Fruit fly (Drosophila melanogaster): ENCODE results near the gene CG45101.

CG45101 gene

DNA sequence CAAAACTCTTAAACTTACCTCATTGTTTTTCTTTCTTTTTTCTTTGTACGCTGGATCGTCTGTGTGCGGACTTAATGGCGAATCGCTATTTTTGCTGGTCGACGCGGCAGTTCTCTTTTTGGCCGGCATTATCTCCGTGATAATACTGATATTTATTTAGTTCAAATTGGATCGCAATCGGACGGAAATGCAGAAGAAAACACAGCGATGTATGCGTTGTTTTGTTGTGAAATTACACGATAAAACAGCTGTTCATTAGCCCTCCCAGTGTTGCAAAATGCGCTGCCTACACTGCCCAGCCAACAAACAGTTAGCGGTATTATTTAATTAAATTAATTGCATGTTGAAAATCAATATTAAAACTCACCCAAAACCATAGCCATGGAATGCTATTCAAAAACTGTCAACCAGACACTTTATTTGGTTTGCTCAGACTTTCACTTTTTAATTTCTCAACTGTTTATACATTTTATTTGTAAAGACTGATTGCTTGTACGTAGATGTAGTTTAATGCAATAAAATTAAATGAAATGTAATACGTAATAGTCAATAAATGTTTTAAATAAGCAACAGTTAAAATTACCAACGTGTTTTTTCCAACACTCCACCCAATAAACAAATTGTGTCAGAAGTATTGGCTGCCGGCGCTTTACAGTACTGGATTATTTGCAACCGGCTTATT is 33.3 kb downstream of the CG45101 start, which contains the start of the genes Irbp18 and APP-BP1 (continued):
- TF ChIP-seq B-H1 (GFP tag; IDR thresholded peaks at IDR 0.05) (peak; percentile 81), CG7556 (GFP tag; optimal IDR thresholded peaks at IDR 0.05) (peak; percentile 96), CG4820 (GFP tag; optimal IDR thresholded peaks at IDR 0.05) (peak; percentile 93), Nf-YB (GFP tag; optimal IDR thresholded peaks at IDR 0.05) (peak; percentile 78), CG3838 (GFP tag; optimal IDR thresholded peaks at IDR 0.05) (peak; percentile 84), Nf-YA (GFP tag; IDR thresholded peaks at IDR 0.05) (peak; percentile 61), HLH4C (GFP tag; IDR thresholded peaks at IDR 0.05; ENCODE audit: partially characterized antibody) (no peak), CG34422 (GFP tag; IDR thresholded peaks at IDR 0.05) (peak; percentile 87), Nf-YC (tag; optimal IDR thresholded peaks at IDR 0.05) (peak; percentile 82), disco-r (GFP tag; optimal IDR thresholded peaks at IDR 0.05) (peak; percentile 93), ash1 (GFP tag; optimal IDR thresholded peaks at IDR 0.05) (peak; percentile 11), CG11560 (tag; IDR thresholded peaks at IDR 0.05) (peak; percentile 59; the same call in 1 of the 3 replicates), CG6272 (GFP tag; IDR thresholded peaks at IDR 0.05) (peak; percentile 92), abd-A (tag; optimal IDR thresholded peaks at IDR 0.05) (no peak), CG4328 (GFP tag; optimal IDR thresholded peaks at IDR 0.05) (peak; percentile 91), gcm2 (GFP tag; optimal IDR thresholded peaks at IDR 0.05) (peak; percentile 86), zen2 (GFP tag; IDR thresholded peaks at IDR 0.05; ENCODE audit: partially characterized antibody) (no peak), Mad (GFP tag; optimal IDR thresholded peaks at IDR 0.05) (peak; percentile 96), CG43689 (GFP tag; IDR thresholded peaks at IDR 0.05) (peak; percentile 44; the same call in 1 of the 2 replicates), sna (GFP tag; IDR thresholded peaks at IDR 0.05; ENCODE audit: partially characterized antibody) (no peak), seq (GFP tag; IDR thresholded peaks at IDR 0.05) (peak; percentile 87), cas (GFP tag; IDR thresholded peaks at IDR 0.05) (peak; percentile 32; the same call in 1 of the 2 replicates), fd64A (GFP tag; optimal IDR thresholded peaks at IDR 0.05) (peak; percentile 81), H15 (GFP tag; IDR thresholded peaks at IDR 0.05) (peak; percentile 85), ap (GFP tag; IDR thresholded peaks at IDR 0.05) (peak; percentile 67), NfI (GFP tag; optimal IDR thresholded peaks at IDR 0.05) (peak; percentile 95), CG30431 (GFP tag; optimal IDR thresholded peaks at IDR 0.05) (peak; percentile 94), crp (GFP tag; optimal IDR thresholded peaks at IDR 0.05) (peak; percentile 92 to 95), slp2 (GFP tag; optimal IDR thresholded peaks at IDR 0.05) (peak; percentile 95), pho (GFP tag; optimal IDR thresholded peaks at IDR 0.05) (peak; percentile 96), Bgb (GFP tag; IDR thresholded peaks at IDR 0.05; ENCODE audit: partially characterized antibody) (0 out of 2 replicates have a peak, but pooled peaks have one; percentile 11), crc (GFP tag; optimal IDR thresholded peaks at IDR 0.05) (peak; percentile 91), CG1529 (GFP tag; optimal IDR thresholded peaks at IDR 0.05) (peak; percentile 86), phol (tag; optimal IDR thresholded peaks at IDR 0.05) (peak; percentile 93), CG9609 (GFP tag; optimal IDR thresholded peaks at IDR 0.05) (peak; percentile 94), CG6654 (GFP tag; optimal IDR thresholded peaks at IDR 0.05) (peak; percentile 76), Optix (GFP tag; IDR thresholded peaks at IDR 0.05) (peak; percentile 85), en (GFP tag; optimal IDR thresholded peaks at IDR 0.05) (peak; percentile 83), CG1233 (GFP tag; optimal IDR thresholded peaks at IDR 0.05) (peak; percentile 94), CG7357 (GFP tag; IDR thresholded peaks at IDR 0.05) (peak; percentile 66; the same call in 2 of the 3 replicates), CG17612 (GFP tag; IDR thresholded peaks at IDR 0.05) (peak; percentile 72), Mrtf (GFP tag; IDR thresholded peaks at IDR 0.05) (peak; percentile 81), jigr1 (GFP tag; IDR thresholded peaks at IDR 0.05) (peak; percentile 54; the same call in 1 of the 3 replicates), danr (GFP tag; IDR thresholded peaks at IDR 0.05) (peak; percentile 81), unc-4 (GFP tag; IDR thresholded peaks at IDR 0.05; ENCODE audit: partially characterized antibody) (peak; percentile 32; the same call in 1 of the 2 replicates), Dip2 (GFP tag; IDR thresholded peaks at IDR 0.05) (no peak), CG18764 (GFP tag; optimal IDR thresholded peaks at IDR 0.05) (peak; percentile 92), CG3847 (GFP tag; IDR thresholded peaks at IDR 0.05) (peak; percentile 89), bsh (GFP tag; optimal IDR thresholded peaks at IDR 0.05) (peak; percentile 84 to 92), Antp (GFP tag; optimal IDR thresholded peaks at IDR 0.05) (peak; percentile 86)

All from whole organism, embryonic.